Fruit fly (Drosophila melanogaster) whole organism: Measurements from ENCODE around the gene CG17186.

Experiments
- CG8478 ChIP-seq: fragments of >200 bp; optimal IDR thresholded peaks from 2 replicates; lab custom pipeline; 2018; ENCODE audit warnings: inconsistent platforms
- Dll ChIP-seq: fragments of >200 bp; optimal IDR thresholded peaks from 2 replicates; lab custom pipeline; 2017
- EcR ChIP-seq, 2 experiments: fragments of >200 bp; optimal IDR thresholded peaks; 2 replicates each; lab custom pipeline; 2017; ENCODE audit warnings: missing biosample characterization in 2 of 2, missing genetic modification characterization in 2 of 2, missing genetic modification reagents in 2 of 2
- pan ChIP-seq: fragments of >200 bp; optimal IDR thresholded peaks from 2 replicates; lab custom pipeline; 2017
- psq ChIP-seq: fragments of >200 bp; optimal IDR thresholded peaks from 2 replicates; lab custom pipeline; 2017
- usp ChIP-seq: fragments of >200 bp; optimal IDR thresholded peaks from 2 replicates; lab custom pipeline; 2017; ENCODE audit warnings: missing biosample characterization, missing genetic modification characterization, mixed read lengths

CG17186 gene

DNA sequence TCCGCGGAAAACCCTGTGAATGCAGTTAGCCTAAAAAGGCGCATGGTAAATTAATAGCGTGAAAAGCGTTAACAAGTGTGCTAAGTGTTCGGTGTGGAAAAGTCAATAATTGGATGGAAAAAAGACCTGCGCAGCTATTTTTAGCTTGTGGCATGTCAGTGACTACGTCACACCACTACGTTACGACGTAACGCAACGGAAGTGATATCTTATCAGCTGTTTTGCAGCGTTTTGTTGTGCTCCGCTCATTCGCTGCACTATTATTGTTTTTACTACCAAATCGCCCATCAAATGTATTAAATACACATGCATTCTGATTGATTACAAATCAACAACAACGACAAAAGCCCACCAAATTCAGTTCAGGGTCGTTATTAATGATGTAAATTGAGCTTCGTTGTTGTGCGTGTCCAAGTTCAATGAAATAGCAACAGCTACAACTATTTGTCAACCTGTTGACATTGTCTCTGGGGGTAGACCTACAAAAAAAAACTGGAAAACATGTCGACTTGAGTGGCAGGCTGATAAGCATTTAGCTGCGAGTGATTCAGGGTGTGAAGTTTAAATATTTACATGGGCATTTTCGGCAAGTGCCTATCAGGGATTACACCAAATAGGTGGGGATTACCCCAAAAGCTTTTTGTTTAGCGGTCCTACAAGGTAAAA is 29.6 kb downstream of the CG17186 start:
- TF ChIP-seq usp (GFP tag; lab: Kevin White, UChicago) (no peak), CG8478 (lab: Kevin White, UChicago) (no peak), psq (lab: Kevin White, UChicago) (no peak), EcR (GFP tag; optimal IDR thresholded peaks at IDR 0.05; lab: Kevin White, UChicago) (no peak), pan (lab: Kevin White, UChicago) (no peak), Dll (no peak)

dm6 chr3R:19846870-19847590 is 30.3 kb downstream of the CG17186 start, which contains the start of gene MICU3:
MICU3 (plus strand) TSS chr3R:19847311.
- TF ChIP-seq CG8478 (lab: Kevin White, UChicago) (no peak), psq (lab: Kevin White, UChicago) (no peak), pan (lab: Kevin White, UChicago) (no peak), usp (GFP tag; lab: Kevin White, UChicago) (no peak), EcR (GFP tag; optimal IDR thresholded peaks at IDR 0.05; lab: Kevin White, UChicago) (no peak), Dll (no peak)

DNA sequence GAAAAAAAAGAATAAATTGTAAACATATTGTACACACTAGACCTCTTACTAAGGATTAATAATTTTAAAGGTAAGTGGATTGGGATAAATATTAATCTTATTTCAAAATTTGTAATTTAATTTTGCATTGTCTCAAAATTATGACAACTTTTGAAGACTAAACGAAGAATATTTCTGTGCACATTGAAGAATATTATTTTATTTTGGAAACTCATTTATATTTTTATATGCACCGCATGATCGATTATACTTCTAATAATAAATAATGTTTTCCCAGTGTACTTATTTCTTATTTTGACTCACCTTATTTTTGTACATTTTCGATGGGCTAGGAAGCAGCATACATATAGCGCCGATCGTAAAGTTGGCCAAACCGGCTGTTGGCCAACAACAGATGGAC is 33.4 kb downstream of the CG17186 start:
- no peak for TF ChIP-seq EcR (GFP tag; optimal IDR thresholded peaks at IDR 0.05; lab: Kevin White, UChicago)
- TF ChIP-seq pan (lab: Kevin White, UChicago), result no peak
- TF ChIP-seq psq (lab: Kevin White, UChicago), result no peak

DNA sequence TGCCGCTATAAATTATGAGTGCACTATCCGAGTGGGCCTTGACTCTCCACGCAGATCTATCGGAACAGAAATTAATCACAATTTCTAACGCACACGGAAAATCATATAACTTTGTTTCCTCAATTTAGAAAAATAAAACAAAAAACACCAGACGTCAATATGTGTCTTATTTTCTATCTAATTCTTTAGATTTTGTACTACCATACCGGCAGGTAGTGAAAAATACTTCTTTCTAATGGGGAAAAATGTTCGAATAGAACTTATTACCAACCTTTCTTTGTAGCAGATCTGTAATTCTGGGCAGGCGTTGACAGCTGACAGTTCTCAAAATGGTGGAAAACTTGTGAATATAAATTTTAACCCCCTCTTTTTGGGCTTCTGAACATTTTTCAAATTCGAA is 36.8 kb downstream of the CG17186 start, which contains the start of gene CG31459:
Gene CG31459, plus strand, starts transcription at position 301 of the 400 bp plus-strand sequence.
- no peak for TF ChIP-seq EcR (GFP tag; optimal IDR thresholded peaks at IDR 0.05; lab: Kevin White, UChicago)
- TF ChIP-seq usp (GFP tag; lab: Kevin White, UChicago), result no peak
- TF ChIP-seq psq (lab: Kevin White, UChicago), result no peak
- TF ChIP-seq Dll, result no peak
- no peak for TF ChIP-seq pan (lab: Kevin White, UChicago)
- TF ChIP-seq CG8478 (lab: Kevin White, UChicago), result no peak

DNA sequence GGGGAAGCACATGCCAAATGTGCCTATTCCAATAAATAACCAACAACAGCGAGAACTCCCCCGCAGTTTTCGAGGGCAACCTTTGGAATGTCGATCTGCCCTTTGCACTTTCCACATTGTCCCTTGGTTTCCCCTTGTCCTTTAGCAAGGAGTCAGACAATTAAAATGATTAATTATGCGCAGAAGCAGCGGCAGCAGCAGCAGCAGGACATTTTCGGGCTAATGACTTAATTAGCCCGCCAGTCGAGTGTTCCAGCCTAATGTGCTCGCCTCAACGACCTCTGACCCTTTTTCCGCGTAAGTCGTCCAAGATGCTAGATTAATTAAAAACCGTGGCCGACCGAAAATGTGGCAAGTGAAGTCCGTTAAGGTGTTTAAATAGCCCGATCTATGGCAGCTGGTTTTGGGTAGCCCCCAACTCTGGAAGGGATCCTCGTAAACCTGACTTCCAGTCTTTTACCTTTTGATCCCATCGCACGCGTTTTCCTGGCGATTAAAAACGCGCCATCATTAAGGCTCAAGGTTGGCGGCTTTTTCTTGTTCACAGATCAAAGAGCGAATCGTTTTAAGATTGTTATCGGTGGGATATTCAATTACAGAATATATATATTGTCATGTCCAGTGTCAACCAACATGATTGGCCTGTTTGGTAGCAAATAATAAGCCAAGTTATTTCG is 38.3 kb downstream of the CG17186 start:
- TF ChIP-seq CG8478 (lab: Kevin White, UChicago) (no peak), usp (GFP tag; lab: Kevin White, UChicago) (no peak), EcR (GFP tag; optimal IDR thresholded peaks at IDR 0.05; lab: Kevin White, UChicago) (no peak)

- no peak for TF ChIP-seq EcR (GFP tag; optimal IDR thresholded peaks at IDR 0.05; lab: Kevin White, UChicago)
- TF ChIP-seq Dll, result peak; percentile 81
- no peak for TF ChIP-seq pan (lab: Kevin White, UChicago)
- no peak for TF ChIP-seq usp (GFP tag; lab: Kevin White, UChicago)
- peak; percentile 38 for TF ChIP-seq CG8478 (lab: Kevin White, UChicago)
These were observed 40.6 kb downstream of the CG17186 start, which contains the start of gene bnl for dm6 chr3R:19836687-19837086. bnl (minus strand) TSS chr3R:19836817.

dm6 chr3R:19834982-19835381 is 42.3 kb downstream of the CG17186 start:
- TF ChIP-seq EcR (GFP tag; optimal IDR thresholded peaks at IDR 0.05; lab: Kevin White, UChicago) (no peak), Dll (no peak), pan (lab: Kevin White, UChicago) (no peak), psq (lab: Kevin White, UChicago) (no peak), usp (GFP tag; lab: Kevin White, UChicago) (no peak)

DNA sequence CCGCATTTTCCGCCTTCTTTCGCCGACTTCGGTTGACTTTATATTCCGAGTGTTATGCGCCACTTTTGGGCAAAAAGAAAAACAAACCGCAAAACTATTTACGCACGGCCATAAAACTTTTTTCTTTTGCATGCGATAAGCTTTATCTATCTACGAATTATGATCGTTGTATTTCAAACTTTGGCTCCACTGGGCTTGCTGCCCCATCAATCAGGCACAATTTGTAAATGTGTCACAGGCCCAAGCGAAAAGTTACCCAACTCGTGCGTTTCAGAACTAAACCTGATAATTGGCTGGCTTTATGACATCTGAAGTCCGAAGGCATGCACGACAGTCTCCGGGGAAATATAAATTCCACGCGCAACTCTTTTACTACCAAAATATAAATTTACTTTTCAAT is 43.4 kb downstream of the CG17186 start:
- TF ChIP-seq Dll (no peak), pan (lab: Kevin White, UChicago) (no peak), psq (lab: Kevin White, UChicago) (no peak), CG8478 (lab: Kevin White, UChicago) (no peak), usp (GFP tag; lab: Kevin White, UChicago) (no peak)

dm6 chr3R:19833546-19833945 is 43.8 kb downstream of the CG17186 start:
- TF ChIP-seq EcR (GFP tag; optimal IDR thresholded peaks at IDR 0.05; lab: Kevin White, UChicago) (no peak), CG8478 (lab: Kevin White, UChicago) (no peak), Dll (no peak), pan (lab: Kevin White, UChicago) (no peak), usp (GFP tag; lab: Kevin White, UChicago) (no peak), psq (lab: Kevin White, UChicago) (no peak)

DNA sequence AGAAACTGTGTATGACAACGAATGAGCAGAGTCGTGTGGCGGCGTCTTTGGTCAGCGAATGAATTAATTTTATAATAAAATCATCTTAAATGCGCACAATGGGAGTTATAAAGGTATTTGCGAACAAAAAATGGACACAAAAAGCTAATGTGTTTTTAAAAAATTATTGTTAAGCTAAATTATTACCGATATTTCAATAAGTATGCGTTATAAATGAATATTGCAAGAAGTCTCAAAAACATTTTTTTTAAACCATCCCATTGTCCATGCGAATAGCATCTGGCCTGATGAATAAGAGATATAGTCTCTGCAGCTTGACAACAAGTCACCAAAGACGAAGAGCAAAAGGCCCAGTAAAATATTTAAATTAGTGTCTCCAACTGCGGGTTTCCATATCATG is 46.3 kb downstream of the CG17186 start:
- no peak for TF ChIP-seq usp (GFP tag; lab: Kevin White, UChicago)
- no peak for TF ChIP-seq pan (lab: Kevin White, UChicago)

DNA sequence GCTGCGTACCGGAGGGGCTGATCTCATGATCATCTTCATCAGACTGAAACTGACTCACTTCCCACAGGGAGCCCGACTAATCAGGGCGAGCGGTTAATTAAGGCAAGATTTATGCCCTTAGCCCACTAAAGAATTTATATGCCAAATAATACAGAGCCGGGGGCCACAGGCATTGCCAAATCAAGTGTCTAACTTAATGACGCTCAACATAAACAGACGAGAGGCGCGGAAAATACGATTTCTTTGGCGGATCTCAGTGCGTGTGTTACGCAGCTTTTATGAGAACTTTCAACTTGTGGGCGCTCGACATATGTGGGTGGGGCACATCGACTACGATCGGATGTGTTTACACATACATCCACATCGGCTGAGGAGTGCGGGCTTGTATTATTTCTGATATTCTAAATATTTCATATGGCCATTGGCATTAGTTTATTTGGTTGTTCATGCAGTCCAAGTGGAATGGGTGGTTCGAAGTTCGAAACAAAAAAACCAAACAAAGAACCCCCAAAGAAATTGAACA is 50.4 kb downstream of the CG17186 start:
- TF ChIP-seq pan (lab: Kevin White, UChicago), result no peak

dm6 chr3R:19826355-19826754 is 51.0 kb downstream of the CG17186 start:
- TF ChIP-seq pan (lab: Kevin White, UChicago) (no peak), EcR (GFP tag; optimal IDR thresholded peaks at IDR 0.05; lab: Kevin White, UChicago) (no peak), usp (GFP tag; lab: Kevin White, UChicago) (no peak), CG8478 (lab: Kevin White, UChicago) (no peak), Dll (no peak), psq (lab: Kevin White, UChicago) (no peak)
